Fruit fly (Drosophila melanogaster) whole organism, embryonic: ENCODE data around the gene robl62A.
A peak's percentile ranks its signal among the peaks of the same experiment; 100 is the strongest.

ENCODE experiments used
- BEAF-32 ChIP-seq: fragments of 200-800 bp; sonication (Bioruptor generic); optimal IDR thresholded peaks from 3 replicates; lab custom pipeline; 2017; ENCODE audit warnings: missing biosample characterization, missing genetic modification characterization, mild to moderate bottlenecking, moderate library complexity, missing genetic modification reagents
- Bgb ChIP-seq: fragments of 200-800 bp; sonication (Bioruptor generic); IDR thresholded peaks from 2 replicates; pipeline ENCODE4 v1.3.6; 2022; ENCODE audit warnings: missing biosample characterization, missing genetic modification characterization; ENCODE audit not compliant: partially characterized antibody
- CG10147 ChIP-seq: fragments of 200-800 bp; sonication (Bioruptor generic); optimal IDR thresholded peaks from 2 replicates; lab custom pipeline; 2019; ENCODE audit warnings: missing biosample characterization, mild to moderate bottlenecking, missing genetic modification characterization, moderate library complexity
- CG10321 ChIP-seq: fragments of 200-800 bp; sonication (Bioruptor generic); IDR thresholded peaks from 2 replicates; pipeline ENCODE4 v1.3.6; 2022; ENCODE audit warnings: missing biosample characterization, missing genetic modification characterization
- CG12071 ChIP-seq: fragments of 200-800 bp; sonication (Bioruptor generic); optimal IDR thresholded peaks from 3 replicates; lab custom pipeline; 2018; ENCODE audit warnings: missing biosample characterization, mild to moderate bottlenecking, missing genetic modification characterization
- CG12104 ChIP-seq: fragments of 200-800 bp; sonication (Bioruptor generic); optimal IDR thresholded peaks from 3 replicates; lab custom pipeline; 2016; ENCODE audit warnings: missing biosample characterization, missing genetic modification characterization
- CG14014 ChIP-seq: fragments of 200-800 bp; sonication (Bioruptor generic); IDR thresholded peaks from 2 replicates; pipeline ENCODE4 v1.3.6; 2022; ENCODE audit warnings: missing biosample characterization, missing genetic modification characterization
- CG14050 ChIP-seq: fragments of 200-800 bp; sonication (Bioruptor generic); IDR thresholded peaks from 3 replicates; pipeline ENCODE4 v1.3.6; 2022; ENCODE audit warnings: missing biosample characterization, missing genetic modification characterization
- CG14860 ChIP-seq: fragments of 200-800 bp; sonication (Bioruptor generic); IDR thresholded peaks from 3 replicates; pipeline ENCODE4 v1.3.6; 2022; ENCODE audit warnings: missing biosample characterization, missing genetic modification characterization; ENCODE audit not compliant: partially characterized antibody
- CG15269 ChIP-seq: fragments of 200-800 bp; sonication (Bioruptor generic); optimal IDR thresholded peaks from 2 replicates; lab custom pipeline; 2018; ENCODE audit warnings: missing biosample characterization, mild to moderate bottlenecking, missing genetic modification characterization, moderate library complexity
- CG1602 ChIP-seq: fragments of 200-800 bp; sonication (Bioruptor generic); optimal IDR thresholded peaks from 3 replicates; lab custom pipeline; 2016; ENCODE audit warnings: missing biosample characterization, missing genetic modification characterization
- CG18262 ChIP-seq: fragments of 200-800 bp; optimal IDR thresholded peaks from 3 replicates; lab custom pipeline; 2019; ENCODE audit warnings: missing biosample characterization, mild to moderate bottlenecking, missing genetic modification characterization, moderate library complexity
- CG18619 ChIP-seq: fragments of 200-800 bp; sonication (Bioruptor generic); optimal IDR thresholded peaks from 3 replicates; lab custom pipeline; 2017; ENCODE audit warnings: missing biosample characterization, mild to moderate bottlenecking, missing genetic modification characterization
- CG2120 ChIP-seq: fragments of 200-800 bp; sonication (Bioruptor generic); optimal IDR thresholded peaks from 3 replicates; lab custom pipeline; 2016; ENCODE audit warnings: missing biosample characterization, missing genetic modification characterization
- CG2712 ChIP-seq: fragments of 200-800 bp; optimal IDR thresholded peaks from 3 replicates; lab custom pipeline; 2019; ENCODE audit warnings: missing biosample characterization, mild to moderate bottlenecking, missing genetic modification characterization, moderate library complexity
- CG3838 ChIP-seq: fragments of 200-800 bp; sonication (Bioruptor generic); optimal IDR thresholded peaks from 3 replicates; lab custom pipeline; 2016; ENCODE audit warnings: missing biosample characterization, missing genetic modification characterization
- CG4360 ChIP-seq: fragments of 200-800 bp; sonication (Bioruptor generic); IDR thresholded peaks from 2 replicates; pipeline ENCODE4 v1.3.6; 2022; ENCODE audit warnings: missing biosample characterization, missing genetic modification characterization
- CG4617 ChIP-seq: fragments of 200-800 bp; sonication (Bioruptor generic); optimal IDR thresholded peaks from 3 replicates; lab custom pipeline; 2016; ENCODE audit warnings: missing biosample characterization, missing genetic modification characterization, borderline replicate concordance
- CG4854 ChIP-seq: fragments of 200-800 bp; sonication (Bioruptor generic); optimal IDR thresholded peaks from 2 replicates; lab custom pipeline; 2016; ENCODE audit warnings: missing biosample characterization, missing genetic modification characterization, inconsistent platforms
- CG6272 ChIP-seq: fragments of 200-800 bp; sonication (Bioruptor generic); IDR thresholded peaks from 2 replicates; pipeline ENCODE4 v1.3.6; 2022; ENCODE audit warnings: missing biosample characterization, missing genetic modification characterization
- CHES-1-like ChIP-seq: fragments of 200-800 bp; sonication (Bioruptor generic); optimal IDR thresholded peaks from 2 replicates; lab custom pipeline; 2016; ENCODE audit warnings: missing biosample characterization, missing genetic modification characterization
- CrebB ChIP-seq: fragments of 200-800 bp; sonication (Bioruptor generic); optimal IDR thresholded peaks from 3 replicates; lab custom pipeline; 2018; ENCODE audit warnings: missing biosample characterization, mild to moderate bottlenecking, missing genetic modification characterization
- Dad ChIP-seq: fragments of 200-800 bp; sonication (Bioruptor generic); optimal IDR thresholded peaks from 3 replicates; lab custom pipeline; 2016; ENCODE audit warnings: missing biosample characterization, missing genetic modification characterization
- Dll ChIP-seq: fragments of 200-800 bp; sonication (Bioruptor generic); IDR thresholded peaks from 4 replicates; pipeline ENCODE4 v1.3.6; 2022; ENCODE audit warnings: missing biosample characterization, missing genetic modification characterization; ENCODE audit not compliant: partially characterized antibody
- Doc3 ChIP-seq: fragments of 200-800 bp; sonication (Bioruptor generic); IDR thresholded peaks from 3 replicates; pipeline ENCODE4 v1.3.6; 2022; ENCODE audit warnings: missing biosample characterization, missing genetic modification characterization; ENCODE audit not compliant: partially characterized antibody
- Gsc ChIP-seq: fragments of 200-800 bp; sonication (Bioruptor generic); IDR thresholded peaks from 2 replicates; pipeline ENCODE4 v1.3.6; 2022; ENCODE audit warnings: missing biosample characterization, missing genetic modification characterization
- H15 ChIP-seq: fragments of 200-800 bp; sonication (Bioruptor generic); IDR thresholded peaks from 3 replicates; pipeline ENCODE4 v1.3.6; 2022; ENCODE audit warnings: missing biosample characterization, missing genetic modification characterization
- HLH4C ChIP-seq: fragments of 200-800 bp; sonication (Bioruptor generic); IDR thresholded peaks from 3 replicates; pipeline ENCODE4 v1.3.6; 2022; ENCODE audit warnings: missing biosample characterization, missing genetic modification characterization; ENCODE audit not compliant: partially characterized antibody
- Myb ChIP-seq: fragments of 200-800 bp; sonication (Bioruptor generic); optimal IDR thresholded peaks from 2 replicates; lab custom pipeline; 2016; ENCODE audit warnings: missing biosample characterization, missing genetic modification characterization
- Six4 ChIP-seq: fragments of 200-800 bp; sonication (Bioruptor generic); optimal IDR thresholded peaks from 2 replicates; lab custom pipeline; 2016; ENCODE audit warnings: missing biosample characterization, missing genetic modification characterization
- Sox102F ChIP-seq: fragments of 200-800 bp; sonication (Bioruptor generic); optimal IDR thresholded peaks from 2 replicates; lab custom pipeline; 2018; ENCODE audit warnings: missing biosample characterization, mild to moderate bottlenecking, missing genetic modification characterization, moderate library complexity
- Sry-δ ChIP-seq: fragments of 200-800 bp; sonication (Bioruptor generic); optimal IDR thresholded peaks from 2 replicates; lab custom pipeline; 2016; ENCODE audit warnings: missing biosample characterization, missing genetic modification characterization
- Stat92E ChIP-seq, 3 experiments: fragments of >200 bp in 2 of 3; fragments of 200-800 bp in 1 of 3; sonication (Bioruptor generic) in 1 of 3; optimal IDR thresholded peaks; 2 replicates each; lab custom pipeline; 2017 to 2019; ENCODE audit warnings: missing biosample characterization in 3 of 3, missing genetic modification characterization in 3 of 3, mild to moderate bottlenecking in 1 of 3, moderate library complexity in 1 of 3
- Trl ChIP-seq, 3 experiments: fragments of >200 bp in 2 of 3; fragments of 200-800 bp in 1 of 3; sonication (Bioruptor generic) in 1 of 3; optimal IDR thresholded peaks; 2 replicates in 1 of 3; 3 replicates in 2 of 3; lab custom pipeline; 2016 to 2017; ENCODE audit warnings: missing biosample characterization in 1 of 3, missing genetic modification characterization in 1 of 3
- Vsx1 ChIP-seq: fragments of 200-800 bp; sonication (Bioruptor generic); optimal IDR thresholded peaks from 2 replicates; lab custom pipeline; 2017; ENCODE audit warnings: missing biosample characterization, mild to moderate bottlenecking, missing genetic modification characterization, missing genetic modification reagents
- ato ChIP-seq: fragments of 200-800 bp; sonication (Bioruptor generic); IDR thresholded peaks from 2 replicates; pipeline ENCODE4 v1.3.6; 2022; ENCODE audit warnings: missing biosample characterization, missing genetic modification characterization; ENCODE audit not compliant: partially characterized antibody
- crc ChIP-seq: fragments of 200-800 bp; sonication (Bioruptor generic); optimal IDR thresholded peaks from 2 replicates; lab custom pipeline; 2016; ENCODE audit warnings: missing biosample characterization, missing genetic modification characterization
- ems ChIP-seq: fragments of 200-800 bp; sonication (Bioruptor generic); optimal IDR thresholded peaks from 3 replicates; lab custom pipeline; 2016; ENCODE audit warnings: missing biosample characterization, missing genetic modification characterization
- fd102C ChIP-seq: fragments of 200-800 bp; sonication (Bioruptor generic); optimal IDR thresholded peaks from 2 replicates; lab custom pipeline; 2018; ENCODE audit warnings: missing biosample characterization, mild to moderate bottlenecking, missing genetic modification characterization, moderate library complexity
- inv ChIP-seq: fragments of 200-800 bp; sonication (Bioruptor generic); IDR thresholded peaks from 2 replicates; pipeline ENCODE4 v1.3.6; 2022; ENCODE audit warnings: missing biosample characterization, missing genetic modification characterization; ENCODE audit not compliant: partially characterized antibody
- ken ChIP-seq: fragments of 200-800 bp; sonication (Bioruptor generic); IDR thresholded peaks from 3 replicates; pipeline ENCODE4 v1.3.6; 2022; ENCODE audit warnings: missing biosample characterization, missing genetic modification characterization
- nau ChIP-seq: fragments of 200-800 bp; sonication (Bioruptor generic); optimal IDR thresholded peaks from 3 replicates; lab custom pipeline; 2017; ENCODE audit warnings: missing biosample characterization, mild to moderate bottlenecking, missing genetic modification characterization, missing genetic modification reagents
- org-1 ChIP-seq: fragments of 200-800 bp; sonication (Bioruptor generic); optimal IDR thresholded peaks from 2 replicates; lab custom pipeline; 2017; ENCODE audit warnings: missing biosample characterization, missing genetic modification characterization
- pros ChIP-seq: fragments of 200-800 bp; sonication (Bioruptor generic); optimal IDR thresholded peaks from 3 replicates; lab custom pipeline; 2019; ENCODE audit warnings: missing biosample characterization, mild to moderate bottlenecking, missing genetic modification characterization, moderate library complexity
- psq ChIP-seq: fragments of 200-800 bp; sonication (Bioruptor generic); optimal IDR thresholded peaks from 2 replicates; lab custom pipeline; 2017; ENCODE audit warnings: missing biosample characterization, missing genetic modification characterization
- sd ChIP-seq: fragments of 200-800 bp; sonication (Bioruptor generic); optimal IDR thresholded peaks from 3 replicates; lab custom pipeline; 2018; ENCODE audit warnings: missing biosample characterization, mild to moderate bottlenecking, missing genetic modification characterization, moderate library complexity
- sob ChIP-seq: fragments of 200-800 bp; sonication (Bioruptor generic); IDR thresholded peaks from 2 replicates; pipeline ENCODE4 v1.3.6; 2022; ENCODE audit warnings: missing biosample characterization, missing genetic modification characterization
- sr ChIP-seq: fragments of 200-800 bp; sonication (Bioruptor generic); IDR thresholded peaks from 3 replicates; pipeline ENCODE4 v1.3.6; 2022; ENCODE audit warnings: missing biosample characterization, missing genetic modification characterization
- stc ChIP-seq: fragments of 200-800 bp; sonication (Bioruptor generic); IDR thresholded peaks from 2 replicates; pipeline ENCODE4 v1.3.6; 2022; ENCODE audit warnings: missing biosample characterization, missing genetic modification characterization

Gene robl62A

dm6 chr3L:1463547-1463946 lies 13.9 kb upstream of the robl62A start, which contains the start of gene rho (continued):
- TF ChIP-seq CG4617 (GFP tag; lab: Kevin White, UChicago) (no peak), pros (GFP tag; lab: Kevin White, UChicago) (peak; percentile 19), Stat92E (GFP tag; optimal IDR thresholded peaks at IDR 0.05; lab: Kevin White, UChicago) (peak in 1 of 3 experiments; percentile 22), Sox102F (GFP tag; lab: Kevin White, UChicago) (no peak), CrebB (tag; lab: Kevin White, UChicago) (no peak), Dad (peak; percentile 23), CG6272 (GFP tag; lab: Robert Waterston, UW) (no peak), sr (GFP tag; lab: Robert Waterston, UW) (peak; percentile 68; the same call in 2 of the 3 replicates), psq (GFP tag; lab: Kevin White, UChicago) (no peak), crc (GFP tag; lab: Kevin White, UChicago) (no peak), CG12071 (GFP tag; lab: Kevin White, UChicago) (no peak), Trl (optimal IDR thresholded peaks at IDR 0.05; lab: Kevin White, UChicago) (peak; percentile 22 to 37), Trl (GFP tag; optimal IDR thresholded peaks at IDR 0.05; lab: Kevin White, UChicago) (peak; percentile 48), CG10147 (GFP tag; lab: Kevin White, UChicago) (no peak), sob (peak; percentile 58; the same call in 1 of the 2 replicates), ato (GFP tag; lab: Robert Waterston, UW) (peak; percentile 71; the same call in 1 of the 2 replicates), CHES-1-like (GFP tag; lab: Kevin White, UChicago) (no peak), CG4360 (GFP tag; lab: Robert Waterston, UW) (no peak; the same call in 1 of the 2 replicates), stc (GFP tag; lab: Robert Waterston, UW) (no peak), Vsx1 (GFP tag; lab: Kevin White, UChicago) (no peak), CG2120 (no peak), CG14050 (no peak), sd (no peak), H15 (GFP tag; lab: Robert Waterston, UW) (no peak), inv (GFP tag; lab: Robert Waterston, UW) (no peak), CG18262 (tag; lab: Kevin White, UChicago) (peak; percentile 38), CG2712 (peak; percentile 54), Six4 (GFP tag; lab: Kevin White, UChicago) (no peak), ems (GFP tag; lab: Kevin White, UChicago) (peak; percentile 1), org-1 (GFP tag; lab: Kevin White, UChicago) (no peak), fd102C (peak; percentile 48), HLH4C (GFP tag; lab: Robert Waterston, UW) (peak; percentile 48; the same call in 1 of the 3 replicates), CG1602 (GFP tag; lab: Kevin White, UChicago) (no peak), Gsc (GFP tag; lab: Robert Waterston, UW) (no peak), Bgb (GFP tag; lab: Robert Waterston, UW) (peak; percentile 67; the same call in 1 of the 2 replicates), nau (no peak), CG14860 (GFP tag; lab: Robert Waterston, UW) (no peak), CG10321 (GFP tag; lab: Robert Waterston, UW) (no peak), Dll (GFP tag; lab: Robert Waterston, UW) (no peak), CG4854 (GFP tag; lab: Kevin White, UChicago) (no peak), ken (GFP tag; lab: Robert Waterston, UW) (no peak; the same call in 2 of the 3 replicates), CG12104 (GFP tag; lab: Kevin White, UChicago) (no peak), Myb (GFP tag; lab: Kevin White, UChicago) (peak; percentile 5), CG3838 (peak; percentile 20), CG14014 (GFP tag; lab: Robert Waterston, UW) (no peak), Doc3 (GFP tag; lab: Robert Waterston, UW) (no peak), CG18619 (GFP tag; lab: Kevin White, UChicago) (no peak), CG15269 (tag; lab: Kevin White, UChicago) (peak; percentile 37), Sry-δ (no peak), BEAF-32 (GFP tag; lab: Kevin White, UChicago) (no peak)
